Fruit fly (Drosophila melanogaster) whole organism, embryonic: ENCODE data around the gene Cdk5alpha.

ENCODE experiments used
- Atf3 ChIP-seq: fragments of 200-800 bp; sonication (Bioruptor generic); optimal IDR thresholded peaks from 3 replicates; lab custom pipeline; 2016; ENCODE audit warnings: missing biosample characterization, missing genetic modification characterization
- Bteb2 ChIP-seq: fragments of 200-800 bp; sonication (Bioruptor generic); optimal IDR thresholded peaks from 2 replicates; lab custom pipeline; 2016; ENCODE audit warnings: missing biosample characterization, missing genetic modification characterization
- CG10321 ChIP-seq: fragments of 200-800 bp; sonication (Bioruptor generic); IDR thresholded peaks from 2 replicates; pipeline ENCODE4 v1.3.6; 2022; ENCODE audit warnings: missing biosample characterization, missing genetic modification characterization
- CG10959 ChIP-seq: fragments of 200-800 bp; sonication (Bioruptor generic); IDR thresholded peaks from 2 replicates; pipeline ENCODE4 v1.3.6; 2022; ENCODE audit warnings: missing biosample characterization, missing genetic modification characterization
- CG12219 ChIP-seq: fragments of 200-800 bp; sonication (Bioruptor generic); optimal IDR thresholded peaks from 3 replicates; lab custom pipeline; 2018; ENCODE audit warnings: missing biosample characterization, mild to moderate bottlenecking, missing genetic modification characterization
- CG12236 ChIP-seq: fragments of 200-800 bp; sonication (Bioruptor generic); optimal IDR thresholded peaks from 2 replicates; lab custom pipeline; 2016; ENCODE audit warnings: missing biosample characterization, missing genetic modification characterization
- CG12299 ChIP-seq: fragments of 200-800 bp; sonication (Bioruptor generic); optimal IDR thresholded peaks from 2 replicates; lab custom pipeline; 2018; ENCODE audit warnings: missing biosample characterization, mild to moderate bottlenecking, missing genetic modification characterization
- CG13424 ChIP-seq: fragments of 200-800 bp; sonication (Bioruptor generic); optimal IDR thresholded peaks from 2 replicates; lab custom pipeline; 2019; ENCODE audit warnings: missing biosample characterization, mild to moderate bottlenecking, missing genetic modification characterization, moderate library complexity
- CG14710 ChIP-seq: fragments of 200-800 bp; sonication (Bioruptor generic); optimal IDR thresholded peaks from 3 replicates; lab custom pipeline; 2019; ENCODE audit warnings: missing biosample characterization, mild to moderate bottlenecking, missing genetic modification characterization, moderate library complexity
- CG15601 ChIP-seq: fragments of 200-800 bp; sonication (Bioruptor generic); optimal IDR thresholded peaks from 3 replicates; lab custom pipeline; 2019; ENCODE audit warnings: missing biosample characterization, mild to moderate bottlenecking, missing genetic modification characterization, moderate library complexity
- CG1603 ChIP-seq: fragments of 200-800 bp; sonication (Bioruptor generic); optimal IDR thresholded peaks from 2 replicates; lab custom pipeline; 2019; ENCODE audit warnings: missing biosample characterization, mild to moderate bottlenecking, missing genetic modification characterization, moderate library complexity
- CG17359 ChIP-seq: fragments of 200-800 bp; sonication (Bioruptor generic); optimal IDR thresholded peaks from 3 replicates; lab custom pipeline; 2018; ENCODE audit warnings: missing biosample characterization, mild to moderate bottlenecking, missing genetic modification characterization, moderate library complexity
- CG2120 ChIP-seq: fragments of 200-800 bp; sonication (Bioruptor generic); optimal IDR thresholded peaks from 3 replicates; lab custom pipeline; 2016; ENCODE audit warnings: missing biosample characterization, missing genetic modification characterization
- CG31388 ChIP-seq: fragments of 200-800 bp; sonication (Bioruptor generic); optimal IDR thresholded peaks from 2 replicates; lab custom pipeline; 2016; ENCODE audit warnings: missing biosample characterization, missing genetic modification characterization
- CG3726 ChIP-seq: fragments of 200-800 bp; sonication (Bioruptor generic); IDR thresholded peaks from 3 replicates; pipeline ENCODE4, ENCODE4 v1.3.6; 2022; ENCODE audit warnings: missing biosample characterization, missing genetic modification characterization
- CG4617 ChIP-seq: fragments of 200-800 bp; sonication (Bioruptor generic); optimal IDR thresholded peaks from 3 replicates; lab custom pipeline; 2016; ENCODE audit warnings: missing biosample characterization, missing genetic modification characterization, borderline replicate concordance
- CG4730 ChIP-seq: fragments of 200-800 bp; sonication (Bioruptor generic); IDR thresholded peaks from 2 replicates; pipeline ENCODE4 v1.3.6; 2022; ENCODE audit warnings: missing biosample characterization, missing genetic modification characterization
- CG7745 ChIP-seq: fragments of 200-800 bp; sonication (Bioruptor generic); optimal IDR thresholded peaks from 2 replicates; lab custom pipeline; 2018; ENCODE audit warnings: missing biosample characterization, mild to moderate bottlenecking, missing genetic modification characterization, moderate library complexity
- CG8388 ChIP-seq: fragments of 200-800 bp; sonication (Bioruptor generic); optimal IDR thresholded peaks from 2 replicates; lab custom pipeline; 2019; ENCODE audit warnings: missing biosample characterization, mild to moderate bottlenecking, missing genetic modification characterization, moderate library complexity
- CG8924 ChIP-seq: fragments of 200-800 bp; optimal IDR thresholded peaks from 3 replicates; lab custom pipeline; 2019; ENCODE audit warnings: missing biosample characterization, mild to moderate bottlenecking, missing genetic modification characterization, moderate library complexity
- Fer2 ChIP-seq: fragments of 200-800 bp; sonication (Bioruptor generic); optimal IDR thresholded peaks from 2 replicates; lab custom pipeline; 2018; ENCODE audit warnings: missing biosample characterization, mild to moderate bottlenecking, missing genetic modification characterization, moderate library complexity
- HLH4C ChIP-seq: fragments of 200-800 bp; sonication (Bioruptor generic); IDR thresholded peaks from 3 replicates; pipeline ENCODE4 v1.3.6; 2022; ENCODE audit warnings: missing biosample characterization, missing genetic modification characterization; ENCODE audit not compliant: partially characterized antibody
- HLHmδ ChIP-seq: fragments of 200-800 bp; sonication (Bioruptor generic); optimal IDR thresholded peaks from 2 replicates; lab custom pipeline; 2018; ENCODE audit warnings: missing biosample characterization, mild to moderate bottlenecking, missing genetic modification characterization, moderate library complexity
- Hr3 ChIP-seq: fragments of 200-800 bp; sonication (Bioruptor generic); optimal IDR thresholded peaks from 3 replicates; lab custom pipeline; 2016; ENCODE audit warnings: missing biosample characterization, missing genetic modification characterization
- Nf-YC ChIP-seq: fragments of 200-800 bp; optimal IDR thresholded peaks from 3 replicates; lab custom pipeline; 2019; ENCODE audit warnings: missing biosample characterization, mild to moderate bottlenecking, missing genetic modification characterization, moderate library complexity
- Sox100B ChIP-seq: fragments of 200-800 bp; sonication (Bioruptor generic); optimal IDR thresholded peaks from 3 replicates; lab custom pipeline; 2018; ENCODE audit warnings: missing biosample characterization, mild to moderate bottlenecking, missing genetic modification characterization
- ap ChIP-seq: fragments of 200-800 bp; sonication (Bioruptor generic); IDR thresholded peaks from 2 replicates; pipeline ENCODE4 v1.3.6; 2022; ENCODE audit warnings: missing biosample characterization, missing genetic modification characterization
- ato ChIP-seq: fragments of 200-800 bp; sonication (Bioruptor generic); IDR thresholded peaks from 2 replicates; pipeline ENCODE4 v1.3.6; 2022; ENCODE audit warnings: missing biosample characterization, missing genetic modification characterization; ENCODE audit not compliant: partially characterized antibody
- cas ChIP-seq: fragments of 200-800 bp; sonication (Bioruptor generic); IDR thresholded peaks from 2 replicates; pipeline ENCODE4 v1.3.6; 2022; ENCODE audit warnings: missing biosample characterization, missing genetic modification characterization
- cwo ChIP-seq: fragments of 200-800 bp; sonication (Bioruptor generic); optimal IDR thresholded peaks from 3 replicates; lab custom pipeline; 2017; ENCODE audit warnings: missing biosample characterization, missing genetic modification characterization, mild to moderate bottlenecking, moderate library complexity, missing genetic modification reagents
- dati ChIP-seq: fragments of 200-800 bp; sonication (Bioruptor generic); IDR thresholded peaks from 2 replicates; pipeline ENCODE4 v1.3.6; 2022; ENCODE audit warnings: missing biosample characterization, missing genetic modification characterization
- gfzf ChIP-seq: fragments of 200-800 bp; sonication (Bioruptor generic); optimal IDR thresholded peaks from 2 replicates; lab custom pipeline; 2016; ENCODE audit warnings: missing biosample characterization, mild to moderate bottlenecking, missing genetic modification characterization, moderate library complexity
- gsb ChIP-seq: fragments of 200-800 bp; sonication (Bioruptor generic); IDR thresholded peaks from 2 replicates; pipeline ENCODE4 v1.3.6; 2022; ENCODE audit warnings: missing biosample characterization, missing genetic modification characterization
- gsb-n ChIP-seq: fragments of 200-800 bp; sonication (Bioruptor generic); optimal IDR thresholded peaks from 3 replicates; lab custom pipeline; 2018; ENCODE audit warnings: missing biosample characterization, mild to moderate bottlenecking, missing genetic modification characterization
- ham ChIP-seq: fragments of 200-800 bp; sonication (Bioruptor generic); IDR thresholded peaks from 2 replicates; pipeline ENCODE4 v1.3.6; 2022; ENCODE audit warnings: missing biosample characterization, missing genetic modification characterization
- inv ChIP-seq: fragments of 200-800 bp; sonication (Bioruptor generic); IDR thresholded peaks from 2 replicates; pipeline ENCODE4 v1.3.6; 2022; ENCODE audit warnings: missing biosample characterization, missing genetic modification characterization; ENCODE audit not compliant: partially characterized antibody
- nmo ChIP-seq: fragments of 200-800 bp; sonication (Bioruptor generic); optimal IDR thresholded peaks from 2 replicates; lab custom pipeline; 2018; ENCODE audit warnings: missing biosample characterization, mild to moderate bottlenecking, missing genetic modification characterization, moderate library complexity
- ro ChIP-seq: fragments of 200-800 bp; sonication (Bioruptor generic); IDR thresholded peaks from 2 replicates; pipeline ENCODE4 v1.3.6; 2022; ENCODE audit warnings: missing biosample characterization, missing genetic modification characterization
- sens ChIP-seq: fragments of 200-800 bp; sonication (Bioruptor generic); peaks from one replicate; lab custom pipeline; 2016; ENCODE audit warnings: missing biosample characterization, missing genetic modification characterization
- stc ChIP-seq: fragments of 200-800 bp; sonication (Bioruptor generic); IDR thresholded peaks from 2 replicates; pipeline ENCODE4 v1.3.6; 2022; ENCODE audit warnings: missing biosample characterization, missing genetic modification characterization
- sug ChIP-seq: fragments of 200-800 bp; optimal IDR thresholded peaks from 2 replicates; lab custom pipeline; 2019; ENCODE audit warnings: missing biosample characterization, mild to moderate bottlenecking, missing genetic modification characterization, moderate library complexity
- unpg ChIP-seq: fragments of 200-800 bp; sonication (Bioruptor generic); optimal IDR thresholded peaks from 3 replicates; lab custom pipeline; 2018; ENCODE audit warnings: missing biosample characterization, mild to moderate bottlenecking, missing genetic modification characterization, moderate library complexity

Gene Cdk5alpha

dm6 chr2L:10331066-10331847, 20.5 kb upstream of the Cdk5alpha start, which contains the start of the genes Schip1 and Cox10 (continued):
- TF ChIP-seq gsb (GFP tag; lab: Robert Waterston, UW) (no peak), cas (no peak), gfzf (GFP tag; lab: Kevin White, UChicago) (peak; percentile 59), CG15601 (peak; percentile 23), Sox100B (GFP tag; lab: Kevin White, UChicago) (peak; percentile 21), gsb-n (tag; lab: Kevin White, UChicago) (no peak), CG7745 (tag; lab: Kevin White, UChicago) (no peak), stc (GFP tag; lab: Robert Waterston, UW) (no peak), ham (GFP tag; lab: Robert Waterston, UW) (no peak), CG10321 (GFP tag; lab: Robert Waterston, UW) (no peak), inv (GFP tag; lab: Robert Waterston, UW) (no peak), Nf-YC (peak; percentile 33), CG8388 (peak; percentile 27), CG12236 (GFP tag; lab: Kevin White, UChicago) (no peak), ap (no peak), CG4730 (no peak), HLHmδ (GFP tag; lab: Kevin White, UChicago) (no peak), HLH4C (GFP tag; lab: Robert Waterston, UW) (no peak), CG3726 (GFP tag; lab: Robert Waterston, UW) (no peak), CG14710 (peak; percentile 46), sens (GFP tag; lab: Kevin White, UChicago) (peak; percentile 59), sug (tag; lab: Kevin White, UChicago) (peak; percentile 31), ato (no peak), Bteb2 (GFP tag; lab: Kevin White, UChicago) (no peak), CG4617 (GFP tag; lab: Kevin White, UChicago) (peak; percentile 18), dati (GFP tag; lab: Robert Waterston, UW) (no peak), CG17359 (tag; lab: Kevin White, UChicago) (peak; percentile 12), CG13424 (peak; percentile 40), CG1603 (tag; lab: Kevin White, UChicago) (peak; percentile 10), CG2120 (GFP tag; lab: Kevin White, UChicago) (no peak), Atf3 (GFP tag; lab: Kevin White, UChicago) (no peak), Hr3 (GFP tag; lab: Kevin White, UChicago) (peak; percentile 2), CG12219 (GFP tag; lab: Kevin White, UChicago) (no peak), nmo (GFP tag; lab: Kevin White, UChicago) (peak; percentile 18), unpg (GFP tag; lab: Kevin White, UChicago) (peak; percentile 44), Fer2 (tag; lab: Kevin White, UChicago) (no peak), cwo (GFP tag; lab: Kevin White, UChicago) (no peak), ro (GFP tag; lab: Robert Waterston, UW) (no peak), CG12299 (tag; lab: Kevin White, UChicago) (no peak), CG10959 (GFP tag; lab: Robert Waterston, UW) (no peak), CG8924 (tag; lab: Kevin White, UChicago) (peak; percentile 70), CG31388 (GFP tag; lab: Kevin White, UChicago) (no peak)
- TF ChIP-seq, all 482 proteins: peak for 50
